Fruit fly (Drosophila melanogaster): ENCODE results near the gene Usp30.
A peak's percentile ranks its signal among the peaks of the same experiment; 100 is the strongest.

dm6 chrX:5904377-5905085, 24.9 kb upstream of the Usp30 start:
- TF ChIP-seq cyc (GFP tag; optimal IDR thresholded peaks at IDR 0.05) (no peak), Eip78C (GFP tag) (peak; percentile 60), Met (GFP tag; optimal IDR thresholded peaks at IDR 0.05) (no peak), OdsH (GFP tag; optimal IDR thresholded peaks at IDR 0.05) (no peak), eg (GFP tag; IDR thresholded peaks at IDR 0.05) (peak; percentile 5; the same call in 1 of the 3 replicates), Blimp-1 (GFP tag; optimal IDR thresholded peaks at IDR 0.05) (no peak), Sox102F (GFP tag; optimal IDR thresholded peaks at IDR 0.05) (no peak), CG8632 (GFP tag; optimal IDR thresholded peaks at IDR 0.05) (no peak), CG11294 (GFP tag; IDR thresholded peaks at IDR 0.05) (no peak)
